Worm (Caenorhabditis elegans): ENCODE results near the gene F59A1.11.

DNA sequence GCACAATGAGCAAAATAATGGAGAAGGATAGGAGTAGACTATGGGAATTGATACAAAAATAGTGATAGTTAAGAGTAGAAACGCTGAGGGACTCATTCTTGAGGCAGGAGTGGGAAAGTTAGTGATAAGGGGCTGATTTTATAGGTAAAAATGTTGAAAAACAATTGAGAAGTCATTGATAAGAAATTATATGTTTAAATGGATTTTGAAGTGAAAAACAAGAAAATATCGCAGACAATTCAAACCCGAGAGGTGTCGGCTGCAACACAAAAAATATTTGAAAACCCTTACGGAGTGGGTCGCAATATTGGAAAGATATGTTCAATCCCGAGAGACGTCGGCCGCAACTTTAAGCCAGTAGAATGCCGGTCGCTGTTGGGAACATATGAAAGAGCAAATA is 30.9 kb upstream of the F59A1.11 start, which contains the start of gene spp-29:
- TF ChIP-seq ceh-79 (tag; optimal IDR thresholded peaks at IDR 0.05) (no peak), nhr-80 (tag; optimal IDR thresholded peaks at IDR 0.05) (no peak), efl-1 (GFP tag; optimal IDR thresholded peaks at IDR 0.05) (no peak), madf-6 (GFP tag; IDR thresholded peaks at IDR 0.05) (no peak), Y53G8AR.9 (GFP tag; conservative IDR thresholded peaks at IDR 0.05) (no peak), ama-1 (optimal IDR thresholded peaks at IDR 0.05) (no peak), ama-1 (GFP tag; optimal IDR thresholded peaks at IDR 0.05) (no peak), gei-17 (GFP tag; optimal IDR thresholded peaks at IDR 0.05) (no peak), ztf-25 (GFP tag; IDR thresholded peaks at IDR 0.05) (no peak), F39B2.1 (GFP tag; IDR thresholded peaks at IDR 0.05) (no peak), egrh-3 (GFP tag; IDR thresholded peaks at IDR 0.05) (no peak), mcd-1 (GFP tag; IDR thresholded peaks at IDR 0.05) (no peak), pha-4 (tag; optimal IDR thresholded peaks at IDR 0.05) (no peak), unc-130 (GFP tag; optimal IDR thresholded peaks at IDR 0.05) (no peak)
